Worm (Caenorhabditis elegans) whole organism, early embryonic: ENCODE results near the gene C49F5.3.

Experiments used
- F13C5.2 ChIP-seq: sonication (generic microtip); optimal IDR thresholded peaks from 2 replicates; lab custom pipeline; 2017; ENCODE audit warnings: mild to moderate bottlenecking, missing genetic modification characterization, inconsistent platforms, missing compliant biosample characterization
- aly-1 ChIP-seq: sonication (generic microtip); optimal IDR thresholded peaks from 2 replicates; lab custom pipeline; 2016; ENCODE audit warnings: missing genetic modification characterization, missing compliant biosample characterization
- ama-1 ChIP-seq: fragments of 150-350 bp; optimal IDR thresholded peaks from 2 replicates; lab custom pipeline; 2014
- ceh-13 ChIP-seq: fragments of 200-800 bp; sonication (Bioruptor generic); optimal IDR thresholded peaks from 2 replicates; lab custom pipeline; 2018; ENCODE audit warnings: mild to moderate bottlenecking, missing genetic modification characterization, missing compliant biosample characterization
- ceh-36 ChIP-seq: sonication (generic microtip); optimal IDR thresholded peaks from 2 replicates; lab custom pipeline; 2016; ENCODE audit warnings: missing genetic modification characterization, inconsistent platforms, missing compliant biosample characterization
- flt-1 ChIP-seq: fragments of 200-800 bp; sonication (Bioruptor generic); IDR thresholded peaks from 2 replicates; pipeline ENCODE4 v1.3.6; 2022; ENCODE audit warnings: missing genetic modification characterization, missing compliant biosample characterization
- hnd-1 ChIP-seq: sonication (generic microtip); optimal IDR thresholded peaks from 2 replicates; lab custom pipeline; 2016; ENCODE audit warnings: missing genetic modification characterization, missing compliant biosample characterization
- pes-1 ChIP-seq: fragments of 200-800 bp; sonication (Bioruptor generic); IDR thresholded peaks from 2 replicates; pipeline ENCODE4 v1.3.6; 2022; ENCODE audit warnings: missing genetic modification reagents, missing genetic modification characterization, missing compliant biosample characterization
- scrt-1 ChIP-seq: fragments of 200-800 bp; sonication (Bioruptor generic); IDR thresholded peaks from 2 replicates; pipeline ENCODE4 v1.3.6; 2022; ENCODE audit warnings: missing genetic modification characterization, missing compliant biosample characterization

DNA sequence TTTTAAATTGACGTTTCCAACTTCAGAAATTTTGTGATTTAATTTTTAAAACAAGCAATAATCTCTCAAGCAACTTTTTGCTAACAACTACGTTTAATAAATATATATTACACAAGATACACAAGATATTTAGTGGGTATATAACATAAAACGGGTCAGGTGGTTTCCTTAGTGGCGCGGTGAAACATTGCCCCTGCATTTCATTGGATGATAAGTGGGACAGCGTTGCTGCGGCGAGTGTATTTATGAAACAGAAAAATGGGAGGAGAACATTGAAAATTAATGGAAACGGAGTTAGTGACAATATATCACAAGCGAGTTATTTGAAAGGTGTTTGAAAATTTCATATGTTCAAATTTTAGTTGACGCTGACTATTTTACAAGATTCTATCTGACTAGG, 9.4 kb upstream of the C49F5.3 start:
- TF ChIP-seq ama-1 (lab: Kevin White, UChicago) = no peak
- no peak for TF ChIP-seq F13C5.2 (tag; lab: Kevin White, UChicago)
- TF ChIP-seq scrt-1 (GFP tag; lab: Robert Waterston, UW) = no peak
- no peak for TF ChIP-seq ceh-36 (tag; lab: Kevin White, UChicago)
- no peak for TF ChIP-seq flt-1 (GFP tag; lab: Robert Waterston, UW)
- TF ChIP-seq pes-1 (GFP tag; lab: Robert Waterston, UW) = no peak
- TF ChIP-seq aly-1 (tag; lab: Kevin White, UChicago) = no peak
- TF ChIP-seq hnd-1 = no peak
- TF ChIP-seq ceh-13 = no peak
